Fruit fly (Drosophila melanogaster): ENCODE measurements around the gene CG18628.

DNA sequence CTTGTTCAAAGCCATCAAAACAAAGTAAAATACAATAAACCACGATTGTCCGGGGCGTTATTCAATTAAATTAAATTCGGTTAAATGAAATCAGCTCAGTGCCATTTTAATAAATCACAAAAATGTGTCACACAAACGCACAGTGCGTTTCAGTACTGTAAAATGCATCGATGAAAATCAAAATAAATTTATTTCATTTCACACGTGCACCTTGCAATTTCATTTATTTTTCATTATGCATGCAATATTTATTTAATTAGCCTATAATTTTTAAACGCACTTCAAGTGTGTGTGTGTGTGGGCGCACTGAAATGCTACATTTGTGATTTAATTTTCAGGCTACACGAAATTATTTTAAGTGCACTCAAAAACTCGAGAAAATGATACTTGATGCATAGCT lies 14.9 kb downstream of the CG18628 start:
- TF ChIP-seq CG15710 (tag; optimal IDR thresholded peaks at IDR 0.05) (no peak), CG8301 (tag; optimal IDR thresholded peaks at IDR 0.05) (no peak), CG32121 (GFP tag; IDR thresholded peaks at IDR 0.05) (no peak), EcR (GFP tag; optimal IDR thresholded peaks at IDR 0.05) (no peak), CG14655 (GFP tag; optimal IDR thresholded peaks at IDR 0.05) (no peak), CG12605 (GFP tag; IDR thresholded peaks at IDR 0.05) (no peak), Ets98B (GFP tag; IDR thresholded peaks at IDR 0.05) (no peak), CG13204 (GFP tag; optimal IDR thresholded peaks at IDR 0.05) (no peak), CG10348 (GFP tag; IDR thresholded peaks at IDR 0.05) (no peak), Pif1A (GFP tag; optimal IDR thresholded peaks at IDR 0.05) (no peak), CG34367 (tag; optimal IDR thresholded peaks at IDR 0.05) (no peak), CG9948 (tag; optimal IDR thresholded peaks at IDR 0.05) (no peak), CG4496 (GFP tag; IDR thresholded peaks at IDR 0.05) (no peak), CG17806 (tag; optimal IDR thresholded peaks at IDR 0.05) (no peak)
